Worm (Caenorhabditis elegans) whole organism, L2 larva: ENCODE results near the gene ZK899.5.

Source experiments
- C34F6.9 ChIP-seq: fragments of 150-350 bp; optimal IDR thresholded peaks from 2 replicates; lab custom pipeline; 2014; ENCODE audit warnings: missing biosample characterization, missing genetic modification characterization
- R02D3.7 ChIP-seq: fragments of 150-350 bp; optimal IDR thresholded peaks from 2 replicates; lab custom pipeline; 2014; ENCODE audit warnings: missing biosample characterization, missing genetic modification characterization
- Y55F3AM.14 ChIP-seq: fragments of 200-800 bp; sonication (Bioruptor generic); optimal IDR thresholded peaks from 2 replicates; lab custom pipeline; 2018; ENCODE audit warnings: mild to moderate bottlenecking, missing genetic modification characterization, missing compliant biosample characterization
- ZK546.5 ChIP-seq: sonication (generic microtip); optimal IDR thresholded peaks from 2 replicates; lab custom pipeline; 2017; ENCODE audit warnings: missing biosample characterization, missing genetic modification characterization
- alr-1 ChIP-seq: fragments of 150-350 bp; optimal IDR thresholded peaks from 2 replicates; lab custom pipeline; 2014; ENCODE audit warnings: missing biosample characterization, missing genetic modification characterization
- aly-2 ChIP-seq: fragments of 150-350 bp; optimal IDR thresholded peaks from 2 replicates; lab custom pipeline; 2014; ENCODE audit warnings: missing biosample characterization, missing genetic modification characterization
- ceh-16 ChIP-seq: fragments of 150-350 bp; optimal IDR thresholded peaks from 2 replicates; lab custom pipeline; 2014; ENCODE audit warnings: missing biosample characterization, missing genetic modification characterization
- ceh-82 ChIP-seq: fragments of 150-350 bp; optimal IDR thresholded peaks from 2 replicates; lab custom pipeline; 2014; ENCODE audit warnings: missing biosample characterization, missing genetic modification characterization
- crh-2 ChIP-seq: sonication (generic microtip); optimal IDR thresholded peaks from 2 replicates; lab custom pipeline; 2017; ENCODE audit warnings: missing biosample characterization, missing genetic modification characterization
- dmd-4 ChIP-seq: sonication (generic microtip); optimal IDR thresholded peaks from 2 replicates; lab custom pipeline; 2017; ENCODE audit warnings: missing biosample characterization, missing genetic modification characterization
- egl-27 ChIP-seq: sonication (generic microtip); optimal IDR thresholded peaks from 3 replicates; lab custom pipeline; 2017; ENCODE audit warnings: missing biosample characterization, missing genetic modification reagents, missing genetic modification characterization
- elt-3 ChIP-seq: sonication (generic microtip); optimal IDR thresholded peaks from 2 replicates; lab custom pipeline; 2017; ENCODE audit warnings: missing biosample characterization, missing genetic modification characterization
- fos-1 ChIP-seq: fragments of 150-350 bp; optimal IDR thresholded peaks from 2 replicates; lab custom pipeline; 2014; ENCODE audit warnings: missing biosample characterization, missing genetic modification characterization
- gmeb-1 ChIP-seq: fragments of 150-350 bp; optimal IDR thresholded peaks from 2 replicates; lab custom pipeline; 2014; ENCODE audit warnings: missing biosample characterization, missing genetic modification characterization
- lin-11 ChIP-seq: fragments of 150-350 bp; sonication (generic microtip); optimal IDR thresholded peaks from 2 replicates; lab custom pipeline; 2014; ENCODE audit warnings: missing biosample characterization, missing genetic modification characterization, inconsistent platforms, mixed read lengths
- lin-13 ChIP-seq: fragments of 150-350 bp; optimal IDR thresholded peaks from 2 replicates; lab custom pipeline; 2014; ENCODE audit warnings: missing biosample characterization, missing genetic modification reagents, missing genetic modification characterization
- mab-5 ChIP-seq: fragments of 150-350 bp; optimal IDR thresholded peaks from 2 replicates; lab custom pipeline; 2014; ENCODE audit warnings: missing biosample characterization, missing genetic modification characterization
- mbf-1 ChIP-seq: sonication (generic microtip); optimal IDR thresholded peaks from 2 replicates; lab custom pipeline; 2017; ENCODE audit warnings: missing biosample characterization, missing genetic modification characterization
- mdl-1 ChIP-seq, 2 experiments: fragments of 150-350 bp in 1 of 2; sonication (generic microtip) in 1 of 2; optimal IDR thresholded peaks; 2 replicates each; lab custom pipeline; 2017; ENCODE audit warnings: missing biosample characterization in 2 of 2, missing genetic modification characterization in 2 of 2
- nhr-10 ChIP-seq: sonication (generic microtip); optimal IDR thresholded peaks from 2 replicates; lab custom pipeline; 2017; ENCODE audit warnings: missing biosample characterization, missing genetic modification characterization
- nhr-11 ChIP-seq: fragments of 150-350 bp; optimal IDR thresholded peaks from 2 replicates; lab custom pipeline; 2014; ENCODE audit warnings: missing biosample characterization, missing genetic modification characterization
- nhr-12 ChIP-seq: fragments of 150-350 bp; optimal IDR thresholded peaks from 2 replicates; lab custom pipeline; 2014; ENCODE audit warnings: missing biosample characterization, missing genetic modification characterization
- nhr-129 ChIP-seq: fragments of 150-350 bp; optimal IDR thresholded peaks from 2 replicates; lab custom pipeline; 2014; ENCODE audit warnings: missing biosample characterization, missing genetic modification characterization
- nhr-21 ChIP-seq: fragments of 150-350 bp; optimal IDR thresholded peaks from 2 replicates; lab custom pipeline; 2014; ENCODE audit warnings: missing biosample characterization, missing genetic modification characterization
- nhr-23 ChIP-seq: fragments of 150-350 bp; optimal IDR thresholded peaks from 2 replicates; lab custom pipeline; 2014; ENCODE audit warnings: missing biosample characterization, missing genetic modification reagents, missing genetic modification characterization
- nhr-237 ChIP-seq: fragments of 150-350 bp; optimal IDR thresholded peaks from 2 replicates; lab custom pipeline; 2014; ENCODE audit warnings: missing biosample characterization, missing genetic modification characterization
- nhr-25 ChIP-seq: fragments of 150-350 bp; sonication (generic microtip); optimal IDR thresholded peaks from 3 replicates; lab custom pipeline; 2014; ENCODE audit warnings: missing biosample characterization, missing genetic modification characterization
- nhr-6 ChIP-seq: fragments of 150-350 bp; optimal IDR thresholded peaks from 2 replicates; lab custom pipeline; 2014; ENCODE audit warnings: missing biosample characterization, missing genetic modification characterization
- peb-1 ChIP-seq: fragments of 150-350 bp; optimal IDR thresholded peaks from 2 replicates; lab custom pipeline; 2014; ENCODE audit warnings: missing biosample characterization, missing genetic modification characterization
- sem-4 ChIP-seq: fragments of 150-350 bp; optimal IDR thresholded peaks from 2 replicates; lab custom pipeline; 2014; ENCODE audit warnings: missing biosample characterization, missing genetic modification reagents, missing genetic modification characterization
- skn-1 ChIP-seq: sonication (generic microtip); optimal IDR thresholded peaks from 2 replicates; lab custom pipeline; 2017; ENCODE audit warnings: missing biosample characterization, missing genetic modification characterization
- snpc-4 ChIP-seq: fragments of 150-350 bp; optimal IDR thresholded peaks from 2 replicates; lab custom pipeline; 2014; ENCODE audit warnings: missing biosample characterization, missing genetic modification characterization
- unc-55 ChIP-seq: fragments of 150-350 bp; sonication (generic microtip); optimal IDR thresholded peaks from 3 replicates; lab custom pipeline; 2014; ENCODE audit warnings: missing biosample characterization, missing genetic modification reagents, missing genetic modification characterization
- unc-62 ChIP-seq: fragments of 150-350 bp; optimal IDR thresholded peaks from 2 replicates; lab custom pipeline; 2014; ENCODE audit warnings: missing biosample characterization, missing genetic modification reagents, missing genetic modification characterization
- ztf-1 ChIP-seq: fragments of 200-800 bp; sonication (Bioruptor generic); conservative IDR thresholded peaks from 2 replicates; pipeline ENCODE4 v1.3.6; 2022; ENCODE audit warnings: missing genetic modification characterization, missing compliant biosample characterization
- ztf-11 ChIP-seq: sonication (generic microtip); optimal IDR thresholded peaks from 2 replicates; lab custom pipeline; 2017; ENCODE audit warnings: missing biosample characterization, missing genetic modification characterization
- ztf-4 ChIP-seq: fragments of 150-350 bp; optimal IDR thresholded peaks from 2 replicates; lab custom pipeline; 2014; ENCODE audit warnings: missing biosample characterization, missing genetic modification characterization

Gene ZK899.5

DNA sequence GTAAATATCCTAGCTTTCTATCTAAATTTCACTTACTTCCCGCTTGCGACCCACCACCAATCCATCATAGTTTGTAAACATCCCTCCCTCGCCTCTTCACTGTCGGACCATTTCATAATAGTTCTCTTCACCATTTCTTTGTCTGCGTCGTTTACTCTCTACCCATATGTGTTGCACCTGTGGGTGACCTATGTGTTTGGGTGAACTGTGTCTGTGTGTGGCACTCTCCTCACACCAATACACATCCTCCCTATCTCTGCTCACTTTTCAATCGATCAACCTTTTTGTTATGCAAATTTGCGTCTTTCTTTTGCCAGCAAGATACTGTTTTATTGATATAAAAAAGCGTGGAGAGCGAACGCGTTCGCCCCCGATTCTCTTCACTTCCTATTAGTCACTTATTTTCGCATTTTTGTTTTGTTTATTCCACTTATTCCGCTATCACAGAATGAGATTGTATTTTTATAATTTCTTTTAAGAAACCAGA, 44.2 kb upstream of the ZK899.5 start:
- TF ChIP-seq elt-3 (tag; lab: Kevin White, UChicago) (no peak), ztf-4 (tag; lab: Kevin White, UChicago) (no peak), aly-2 (tag; lab: Kevin White, UChicago) (no peak), skn-1 (no peak), nhr-237 (no peak), nhr-23 (no peak), nhr-11 (no peak), lin-13 (GFP tag; lab: Kevin White, UChicago) (no peak), ztf-1 (no peak), crh-2 (tag; lab: Kevin White, UChicago) (no peak), ceh-82 (tag; lab: Kevin White, UChicago) (no peak), peb-1 (no peak), nhr-12 (no peak)

DNA sequence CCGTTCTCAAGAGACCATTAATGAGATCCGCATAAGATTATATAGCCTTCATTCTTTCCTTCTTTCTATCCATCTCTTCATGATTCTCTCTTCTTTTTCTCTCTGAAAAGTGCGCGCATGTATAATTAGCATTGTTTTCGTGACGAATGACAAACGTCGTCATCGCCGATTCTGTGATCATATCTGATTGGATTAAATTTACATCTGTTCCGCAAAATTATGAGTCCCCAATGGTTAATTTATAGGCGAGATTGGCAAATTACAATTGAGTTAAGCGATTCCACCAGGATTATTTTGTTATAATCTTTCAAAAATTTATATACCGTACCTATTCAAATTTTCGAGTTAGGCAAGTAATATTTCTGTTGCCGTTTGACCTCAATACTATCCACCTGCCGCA, 43.5 kb upstream of the ZK899.5 start:
- no peak for TF ChIP-seq ztf-4 (tag; lab: Kevin White, UChicago)
- TF ChIP-seq nhr-12: no peak
- no peak for TF ChIP-seq mdl-1 (tag; optimal IDR thresholded peaks at IDR 0.05; lab: Kevin White, UChicago)
- TF ChIP-seq Y55F3AM.14 (GFP tag; lab: Kevin White, UChicago): no peak
- TF ChIP-seq mab-5 (tag; lab: Kevin White, UChicago): peak; percentile 28
- TF ChIP-seq egl-27 (tag; lab: Kevin White, UChicago): no peak
- no peak for TF ChIP-seq ztf-11 (tag; lab: Kevin White, UChicago)
- TF ChIP-seq nhr-23: no peak
- TF ChIP-seq sem-4 (tag; lab: Kevin White, UChicago): no peak
- no peak for TF ChIP-seq ztf-1
- no peak for TF ChIP-seq nhr-237
- TF ChIP-seq ceh-16 (tag; lab: Kevin White, UChicago): peak; percentile 17
- peak; percentile 5 for TF ChIP-seq unc-55 (GFP tag; lab: Kevin White, UChicago)
- TF ChIP-seq unc-62 (GFP tag; lab: Kevin White, UChicago): no peak
- no peak for TF ChIP-seq ZK546.5 (tag; lab: Kevin White, UChicago)
- TF ChIP-seq nhr-129 (tag; lab: Kevin White, UChicago): no peak
- TF ChIP-seq nhr-11: no peak
- TF ChIP-seq, all 48 proteins: peak for 3

- TF ChIP-seq R02D3.7 (tag; lab: Kevin White, UChicago): no peak
- no peak for TF ChIP-seq mbf-1 (tag; lab: Kevin White, UChicago)
- TF ChIP-seq unc-62 (GFP tag; lab: Kevin White, UChicago): no peak
- no peak for TF ChIP-seq lin-11 (tag; lab: Kevin White, UChicago)
- TF ChIP-seq nhr-25 (tag; lab: Kevin White, UChicago): no peak
- TF ChIP-seq lin-13 (GFP tag; lab: Kevin White, UChicago): no peak
- TF ChIP-seq mab-5 (tag; lab: Kevin White, UChicago): no peak
- TF ChIP-seq nhr-237: no peak
- no peak for TF ChIP-seq nhr-21 (tag; lab: Kevin White, UChicago)
- TF ChIP-seq snpc-4: no peak
- TF ChIP-seq dmd-4: no peak
- TF ChIP-seq egl-27 (tag; lab: Kevin White, UChicago): no peak
- TF ChIP-seq nhr-6 (tag; lab: Kevin White, UChicago): no peak
- no peak for TF ChIP-seq nhr-10 (tag; lab: Kevin White, UChicago)
- TF ChIP-seq fos-1 (tag; lab: Kevin White, UChicago): no peak
- TF ChIP-seq alr-1 (tag; lab: Kevin White, UChicago): no peak
- TF ChIP-seq, all 48 proteins: peak for 0
These were observed 38.6 kb upstream of the ZK899.5 start for ce11 chrX:9499355-9499754.

ce11 chrX:9494661-9495060, 33.9 kb upstream of the ZK899.5 start:
- TF ChIP-seq skn-1 (no peak), lin-13 (GFP tag; lab: Kevin White, UChicago) (no peak), unc-55 (GFP tag; lab: Kevin White, UChicago) (no peak), ceh-16 (tag; lab: Kevin White, UChicago) (no peak), nhr-11 (no peak), ceh-82 (tag; lab: Kevin White, UChicago) (no peak), C34F6.9 (tag; lab: Kevin White, UChicago) (no peak), gmeb-1 (tag; lab: Kevin White, UChicago) (no peak), elt-3 (tag; lab: Kevin White, UChicago) (no peak)
